Fruit fly (Drosophila melanogaster): ENCODE results near the gene CG42537.

dm6 chr3R:6352436-6352835 is 25.2 kb upstream of the CG42537 start:
- TF ChIP-seq CG8478 (optimal IDR thresholded peaks at IDR 0.05) (no peak), CTCF (optimal IDR thresholded peaks at IDR 0.05) (no peak)

Measured in S2 (cell line).